Fruit fly (Drosophila melanogaster) whole organism, embryonic: ENCODE data around the gene CG14971.

Source experiments
- ATbp ChIP-seq: fragments of 200-800 bp; sonication (Bioruptor generic); optimal IDR thresholded peaks from 2 replicates; lab custom pipeline; 2017; ENCODE audit warnings: missing biosample characterization, mild to moderate bottlenecking, missing genetic modification characterization, missing genetic modification reagents
- Adf1 ChIP-seq: fragments of 200-800 bp; sonication (Bioruptor generic); IDR thresholded peaks from 2 replicates; pipeline ENCODE4 v1.3.6; 2022; ENCODE audit warnings: missing biosample characterization, missing genetic modification characterization
- CG10267 ChIP-seq: fragments of 200-800 bp; sonication (Bioruptor generic); optimal IDR thresholded peaks from 2 replicates; lab custom pipeline; 2018; ENCODE audit warnings: missing biosample characterization, mild to moderate bottlenecking, missing genetic modification characterization, moderate library complexity
- CG10274 ChIP-seq: fragments of 200-800 bp; sonication (Bioruptor generic); optimal IDR thresholded peaks from 3 replicates; lab custom pipeline; 2017; ENCODE audit warnings: missing biosample characterization, mild to moderate bottlenecking, missing genetic modification characterization
- CG10366 ChIP-seq: fragments of 200-800 bp; sonication (Bioruptor generic); IDR thresholded peaks from 2 replicates; pipeline ENCODE4 v1.3.6; 2022; ENCODE audit warnings: missing biosample characterization, missing genetic modification characterization
- CG15696 ChIP-seq: fragments of 200-800 bp; sonication (Bioruptor generic); optimal IDR thresholded peaks from 2 replicates; lab custom pipeline; 2019; ENCODE audit warnings: missing biosample characterization, mild to moderate bottlenecking, missing genetic modification characterization, moderate library complexity
- CG17359 ChIP-seq: fragments of 200-800 bp; sonication (Bioruptor generic); optimal IDR thresholded peaks from 3 replicates; lab custom pipeline; 2018; ENCODE audit warnings: missing biosample characterization, mild to moderate bottlenecking, missing genetic modification characterization, moderate library complexity
- CG17385 ChIP-seq: fragments of 200-800 bp; sonication (Bioruptor generic); optimal IDR thresholded peaks from 3 replicates; lab custom pipeline; 2018; ENCODE audit warnings: missing biosample characterization, mild to moderate bottlenecking, missing genetic modification characterization
- CG17829 ChIP-seq: fragments of 200-800 bp; optimal IDR thresholded peaks from 2 replicates; lab custom pipeline; 2019; ENCODE audit warnings: missing biosample characterization, mild to moderate bottlenecking, missing genetic modification characterization, moderate library complexity
- CG2199 ChIP-seq: fragments of 200-800 bp; sonication (Bioruptor generic); IDR thresholded peaks from 3 replicates; pipeline ENCODE4 v1.3.6; 2022; ENCODE audit warnings: missing biosample characterization, missing genetic modification characterization
- CG2678 ChIP-seq: fragments of 200-800 bp; sonication (Bioruptor generic); optimal IDR thresholded peaks from 3 replicates; lab custom pipeline; 2019; ENCODE audit warnings: missing biosample characterization, mild to moderate bottlenecking, missing genetic modification characterization, moderate library complexity
- CG30431 ChIP-seq: fragments of 200-800 bp; sonication (Bioruptor generic); optimal IDR thresholded peaks from 2 replicates; lab custom pipeline; 2017; ENCODE audit warnings: missing biosample characterization, missing genetic modification characterization
- CG31441 ChIP-seq: fragments of 200-800 bp; sonication (Bioruptor generic); IDR thresholded peaks from 2 replicates; pipeline ENCODE4 v1.3.6; 2022; ENCODE audit warnings: missing biosample characterization, missing genetic modification characterization
- CG7839 ChIP-seq: fragments of 200-800 bp; sonication (Bioruptor generic); optimal IDR thresholded peaks from 3 replicates; lab custom pipeline; 2018; ENCODE audit warnings: missing biosample characterization, mild to moderate bottlenecking, missing genetic modification characterization, moderate library complexity
- CG9727 ChIP-seq: fragments of 200-800 bp; sonication (Bioruptor generic); optimal IDR thresholded peaks from 3 replicates; lab custom pipeline; 2017; ENCODE audit warnings: missing biosample characterization, mild to moderate bottlenecking, missing genetic modification characterization
- D19A ChIP-seq: fragments of 200-800 bp; optimal IDR thresholded peaks from 3 replicates; lab custom pipeline; 2019; ENCODE audit warnings: missing biosample characterization, mild to moderate bottlenecking, missing genetic modification characterization, moderate library complexity
- Dll ChIP-seq: fragments of 200-800 bp; sonication (Bioruptor generic); IDR thresholded peaks from 4 replicates; pipeline ENCODE4 v1.3.6; 2022; ENCODE audit warnings: missing biosample characterization, missing genetic modification characterization; ENCODE audit not compliant: partially characterized antibody
- Eip74EF ChIP-seq, 2 experiments: fragments of 200-800 bp in 1 of 2; fragments of >200 bp in 1 of 2; sonication (Bioruptor generic) in 1 of 2; optimal IDR thresholded peaks; 2 replicates each; lab custom pipeline; 2017 to 2019; ENCODE audit warnings: missing biosample characterization in 2 of 2, missing genetic modification characterization in 2 of 2, mild to moderate bottlenecking in 1 of 2, moderate library complexity in 1 of 2
- Hr3 ChIP-seq: fragments of 200-800 bp; sonication (Bioruptor generic); optimal IDR thresholded peaks from 3 replicates; lab custom pipeline; 2016; ENCODE audit warnings: missing biosample characterization, missing genetic modification characterization
- Med ChIP-seq: fragments of 200-800 bp; sonication (Bioruptor generic); peaks from one replicate; lab custom pipeline; 2016; ENCODE audit warnings: missing biosample characterization, missing genetic modification characterization, mild to moderate bottlenecking, inconsistent platforms, moderate library complexity
- Myb ChIP-seq: fragments of 200-800 bp; sonication (Bioruptor generic); optimal IDR thresholded peaks from 2 replicates; lab custom pipeline; 2016; ENCODE audit warnings: missing biosample characterization, missing genetic modification characterization
- Ptx1 ChIP-seq: fragments of 200-800 bp; sonication (Bioruptor generic); IDR thresholded peaks from 2 replicates; pipeline ENCODE4 v1.3.6; 2022; ENCODE audit warnings: missing biosample characterization, missing genetic modification characterization
- Sox100B ChIP-seq: fragments of 200-800 bp; sonication (Bioruptor generic); optimal IDR thresholded peaks from 3 replicates; lab custom pipeline; 2018; ENCODE audit warnings: missing biosample characterization, mild to moderate bottlenecking, missing genetic modification characterization
- Xbp1 ChIP-seq: fragments of 200-800 bp; sonication (Bioruptor generic); optimal IDR thresholded peaks from 3 replicates; lab custom pipeline; 2016; ENCODE audit warnings: missing biosample characterization, mild to moderate bottlenecking, missing genetic modification characterization
- btn ChIP-seq: fragments of 200-800 bp; sonication (Bioruptor generic); optimal IDR thresholded peaks from 2 replicates; lab custom pipeline; 2016; ENCODE audit warnings: missing biosample characterization, missing genetic modification characterization
- crol ChIP-seq: fragments of 200-800 bp; sonication (Bioruptor generic); IDR thresholded peaks from 2 replicates; pipeline ENCODE4 v1.3.6; 2022; ENCODE audit warnings: missing biosample characterization, missing genetic modification characterization
- fd96Cb ChIP-seq: fragments of 200-800 bp; sonication (Bioruptor generic); optimal IDR thresholded peaks from 2 replicates; lab custom pipeline; 2018; ENCODE audit warnings: missing biosample characterization, mild to moderate bottlenecking, missing genetic modification characterization, moderate library complexity
- gcm ChIP-seq: fragments of 200-800 bp; sonication (Bioruptor generic); optimal IDR thresholded peaks from 2 replicates; lab custom pipeline; 2019; ENCODE audit warnings: missing biosample characterization, mild to moderate bottlenecking, missing genetic modification characterization, moderate library complexity
- gem ChIP-seq: fragments of 200-800 bp; sonication (Bioruptor generic); optimal IDR thresholded peaks from 2 replicates; lab custom pipeline; 2019; ENCODE audit warnings: missing biosample characterization, mild to moderate bottlenecking, missing genetic modification characterization, moderate library complexity
- gro ChIP-seq: fragments of 200-800 bp; sonication (Bioruptor generic); optimal IDR thresholded peaks from 2 replicates; lab custom pipeline; 2016; ENCODE audit warnings: missing biosample characterization, missing genetic modification characterization
- gsb-n ChIP-seq: fragments of 200-800 bp; sonication (Bioruptor generic); optimal IDR thresholded peaks from 3 replicates; lab custom pipeline; 2018; ENCODE audit warnings: missing biosample characterization, mild to moderate bottlenecking, missing genetic modification characterization
- hkb ChIP-seq, 2 experiments: fragments of 200-800 bp in 1 of 2; fragments of >200 bp in 1 of 2; sonication (Bioruptor generic) in 1 of 2; IDR thresholded peaks in 1 of 2; optimal IDR thresholded peaks in 1 of 2; 2 replicates each; pipeline versions ENCODE4 v1.3.6 to Lab custom; 2017 to 2022; ENCODE audit warnings: missing biosample characterization in 1 of 2, missing genetic modification characterization in 1 of 2
- inv ChIP-seq: fragments of 200-800 bp; sonication (Bioruptor generic); IDR thresholded peaks from 2 replicates; pipeline ENCODE4 v1.3.6; 2022; ENCODE audit warnings: missing biosample characterization, missing genetic modification characterization; ENCODE audit not compliant: partially characterized antibody
- lab ChIP-seq: fragments of 200-800 bp; sonication (Bioruptor generic); optimal IDR thresholded peaks from 3 replicates; lab custom pipeline; 2017; ENCODE audit warnings: missing biosample characterization, missing genetic modification characterization, mild to moderate bottlenecking, moderate library complexity, missing genetic modification reagents
- lilli ChIP-seq: fragments of 200-800 bp; sonication (Bioruptor generic); optimal IDR thresholded peaks from 3 replicates; lab custom pipeline; 2016; ENCODE audit warnings: missing biosample characterization, missing genetic modification characterization
- lmd ChIP-seq: fragments of 200-800 bp; sonication (Bioruptor generic); IDR thresholded peaks from 2 replicates; pipeline ENCODE4 v1.3.6; 2022; ENCODE audit warnings: missing biosample characterization, missing genetic modification characterization
- mld ChIP-seq: fragments of 200-800 bp; sonication (Bioruptor generic); IDR thresholded peaks from 3 replicates; pipeline ENCODE4 v1.3.6; 2022; ENCODE audit warnings: missing biosample characterization, missing genetic modification characterization; ENCODE audit not compliant: partially characterized antibody
- pb ChIP-seq: fragments of 200-800 bp; sonication (Bioruptor generic); optimal IDR thresholded peaks from 3 replicates; lab custom pipeline; 2016; ENCODE audit warnings: missing biosample characterization, missing genetic modification characterization
- phol ChIP-seq: fragments of 200-800 bp; sonication (Bioruptor generic); optimal IDR thresholded peaks from 3 replicates; lab custom pipeline; 2018; ENCODE audit warnings: missing biosample characterization, mild to moderate bottlenecking, missing genetic modification characterization, moderate library complexity
- sr ChIP-seq: fragments of 200-800 bp; sonication (Bioruptor generic); IDR thresholded peaks from 3 replicates; pipeline ENCODE4 v1.3.6; 2022; ENCODE audit warnings: missing biosample characterization, missing genetic modification characterization
- sug ChIP-seq: fragments of 200-800 bp; optimal IDR thresholded peaks from 2 replicates; lab custom pipeline; 2019; ENCODE audit warnings: missing biosample characterization, mild to moderate bottlenecking, missing genetic modification characterization, moderate library complexity
- tgo ChIP-seq: fragments of 200-800 bp; sonication (Bioruptor generic); IDR thresholded peaks from 3 replicates; pipeline ENCODE4 v1.3.6; 2022; ENCODE audit warnings: missing biosample characterization, missing genetic modification characterization
- tin ChIP-seq: fragments of 200-800 bp; sonication (Bioruptor generic); optimal IDR thresholded peaks from 3 replicates; lab custom pipeline; 2016; ENCODE audit warnings: missing biosample characterization, missing genetic modification characterization
- trem ChIP-seq: fragments of 200-800 bp; optimal IDR thresholded peaks from 3 replicates; lab custom pipeline; 2019; ENCODE audit warnings: missing biosample characterization, mild to moderate bottlenecking, missing genetic modification characterization, moderate library complexity
- ttk ChIP-seq: fragments of 200-800 bp; sonication (Bioruptor generic); IDR thresholded peaks from 2 replicates; pipeline ENCODE4 v2.1.2; 2022; ENCODE audit warnings: missing biosample characterization, missing genetic modification characterization
- unpg ChIP-seq: fragments of 200-800 bp; sonication (Bioruptor generic); optimal IDR thresholded peaks from 3 replicates; lab custom pipeline; 2018; ENCODE audit warnings: missing biosample characterization, mild to moderate bottlenecking, missing genetic modification characterization, moderate library complexity
- vnd ChIP-seq: fragments of 200-800 bp; sonication (Bioruptor generic); IDR thresholded peaks from 3 replicates; pipeline ENCODE4 v1.3.6; 2022; ENCODE audit warnings: missing biosample characterization, missing genetic modification characterization; ENCODE audit not compliant: partially characterized antibody
- vvl ChIP-seq: fragments of 200-800 bp; sonication (Bioruptor generic); IDR thresholded peaks from 2 replicates; pipeline ENCODE4 v1.3.6; 2022; ENCODE audit warnings: missing biosample characterization, missing genetic modification characterization
- z ChIP-seq: fragments of 200-800 bp; sonication (Bioruptor generic); IDR thresholded peaks from 3 replicates; pipeline ENCODE4 v1.3.6; 2022; ENCODE audit warnings: missing biosample characterization, missing genetic modification characterization

The CG14971 gene

DNA sequence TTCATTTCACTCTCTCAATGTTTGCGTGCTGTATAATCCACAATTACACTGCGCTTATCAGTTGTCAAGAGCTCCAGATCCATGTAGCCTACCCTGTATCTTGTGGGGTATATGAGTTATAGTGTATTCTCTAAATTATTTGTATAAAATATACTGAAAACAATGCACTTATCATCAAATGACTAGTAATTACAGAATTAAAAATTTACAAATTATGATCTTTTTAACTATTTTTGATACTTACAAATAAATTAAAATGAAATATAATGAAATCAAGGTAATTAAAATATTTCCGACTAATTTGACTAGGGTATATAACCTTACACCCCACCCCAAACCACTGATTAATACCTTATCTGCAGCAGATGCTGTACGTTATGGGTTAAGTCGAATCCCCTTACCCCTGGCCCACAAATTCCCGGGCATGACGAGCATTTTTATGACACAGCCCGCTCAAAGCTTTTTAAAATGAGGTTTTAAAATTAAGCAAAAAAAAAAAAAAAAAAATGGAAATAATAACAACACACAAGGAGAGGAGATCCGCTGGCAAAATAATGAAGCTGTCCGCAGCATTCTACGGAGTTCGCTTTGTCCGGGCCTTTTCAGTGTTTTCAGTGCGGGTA lies 14.1 kb upstream of the CG14971 start (continued):
- peak; percentile 24 for TF ChIP-seq lab (GFP tag; lab: Kevin White, UChicago)
- peak; percentile 26 for TF ChIP-seq CG9727 (GFP tag; lab: Kevin White, UChicago)
- peak; percentile 61 for TF ChIP-seq CG7839 (tag; lab: Kevin White, UChicago)
- TF ChIP-seq CG10274 (GFP tag; lab: Kevin White, UChicago): no peak
- TF ChIP-seq gem (tag; lab: Kevin White, UChicago): peak; percentile 67
- no peak for TF ChIP-seq Dll
- TF ChIP-seq CG15696 (tag; lab: Kevin White, UChicago): peak; percentile 4
- no peak for TF ChIP-seq Med
- peak; percentile 50 for TF ChIP-seq phol (tag; lab: Kevin White, UChicago)
- peak; percentile 32 for TF ChIP-seq CG17359
- TF ChIP-seq CG17385 (GFP tag; lab: Kevin White, UChicago): peak; percentile 4
- peak; percentile 58 for TF ChIP-seq D19A (tag; lab: Kevin White, UChicago)
- no peak for TF ChIP-seq gcm
- TF ChIP-seq CG30431: no peak
- TF ChIP-seq Ptx1 (GFP tag; lab: Robert Waterston, UW): peak; percentile 64
- TF ChIP-seq ttk (GFP tag; lab: Robert Waterston, UW): 0 out of 2 replicates have a peak, but pooled peaks have one; percentile 28
- TF ChIP-seq CG10366 (GFP tag; lab: Robert Waterston, UW): no peak
- TF ChIP-seq CG2678 (tag; lab: Kevin White, UChicago): peak; percentile 70
- TF ChIP-seq Myb (GFP tag; lab: Kevin White, UChicago): no peak
- TF ChIP-seq pb: no peak
- no peak for TF ChIP-seq CG2199 (GFP tag; lab: Robert Waterston, UW)
- TF ChIP-seq sug (tag; lab: Kevin White, UChicago): peak; percentile 31
- TF ChIP-seq Xbp1 (GFP tag; lab: Kevin White, UChicago): no peak
- peak; percentile 48 for TF ChIP-seq Sox100B (GFP tag; lab: Kevin White, UChicago)
- TF ChIP-seq gsb-n (tag; lab: Kevin White, UChicago): peak; percentile 29
- peak; percentile 30 for TF ChIP-seq fd96Cb (tag; lab: Kevin White, UChicago)
- TF ChIP-seq inv: no peak
- TF ChIP-seq lmd (GFP tag; lab: Robert Waterston, UW): no peak; the same call in 1 of the 2 replicates
- TF ChIP-seq Adf1 (GFP tag; lab: Robert Waterston, UW): no peak
- TF ChIP-seq gro (GFP tag; lab: Kevin White, UChicago): no peak
- peak; percentile 24 for TF ChIP-seq CG10267 (tag; lab: Kevin White, UChicago)
- peak; percentile 27 for TF ChIP-seq trem
- no peak for TF ChIP-seq lilli
- peak; percentile 56 for TF ChIP-seq CG31441 (GFP tag; lab: Robert Waterston, UW)
- peak; percentile 48; the same call in 2 of the 3 replicates for TF ChIP-seq tgo (GFP tag; lab: Robert Waterston, UW)
- peak in 1 of 2 experiments; percentile 24 for TF ChIP-seq Eip74EF (GFP tag; optimal IDR thresholded peaks at IDR 0.05; lab: Kevin White, UChicago)
- peak; percentile 30; the same call in 1 of the 2 replicates for TF ChIP-seq vvl (GFP tag; lab: Robert Waterston, UW)
- TF ChIP-seq btn (GFP tag; lab: Kevin White, UChicago): no peak
- no peak for TF ChIP-seq ATbp (GFP tag; lab: Kevin White, UChicago)
- TF ChIP-seq hkb (optimal IDR thresholded peaks at IDR 0.05; lab: Kevin White, UChicago): no peak
- 0 out of 2 replicates have a peak, but pooled peaks have one; percentile 14 for TF ChIP-seq hkb (GFP tag; IDR thresholded peaks at IDR 0.05; lab: Robert Waterston, UW)
- TF ChIP-seq unpg (GFP tag; lab: Kevin White, UChicago): peak; percentile 13
- TF ChIP-seq Hr3: peak; percentile 24
- TF ChIP-seq CG17829: peak; percentile 1
- no peak for TF ChIP-seq tin (GFP tag; lab: Kevin White, UChicago)
- TF ChIP-seq z: no peak
- TF ChIP-seq mld (GFP tag; lab: Robert Waterston, UW): no peak
- peak; percentile 50; the same call in 1 of the 2 replicates for TF ChIP-seq crol (GFP tag; lab: Robert Waterston, UW)
- TF ChIP-seq sr (GFP tag; lab: Robert Waterston, UW): no peak
- TF ChIP-seq vnd (GFP tag; lab: Robert Waterston, UW): no peak
